Fruit fly (Drosophila melanogaster): Measurements from ENCODE around the gene CG6813.

The CG6813 gene

dm6 chr3R:11650105-11651039 is 23.9 kb upstream of the CG6813 start, which contains the start of the genes Csk and Elp1 (continued):
- TF ChIP-seq Abd-B (GFP tag; optimal IDR thresholded peaks at IDR 0.05) (peak; percentile 59), sug (tag; optimal IDR thresholded peaks at IDR 0.05) (peak; percentile 80), Chrac-16 (GFP tag; optimal IDR thresholded peaks at IDR 0.05) (peak; percentile 57), Elba2 (GFP tag; optimal IDR thresholded peaks at IDR 0.05) (peak; percentile 42), D19B (GFP tag; optimal IDR thresholded peaks at IDR 0.05) (no peak), CG18764 (GFP tag; optimal IDR thresholded peaks at IDR 0.05) (peak; percentile 38), CG12769 (tag; optimal IDR thresholded peaks at IDR 0.05) (peak; percentile 43), cad (GFP tag; optimal IDR thresholded peaks at IDR 0.05) (no peak), Rx (GFP tag; IDR thresholded peaks at IDR 0.05) (no peak), ato (GFP tag; IDR thresholded peaks at IDR 0.05; ENCODE audit: partially characterized antibody) (no peak), vvl (GFP tag; IDR thresholded peaks at IDR 0.05) (peak; percentile 61), slp2 (GFP tag; optimal IDR thresholded peaks at IDR 0.05) (no peak), bbx (GFP tag; IDR thresholded peaks at IDR 0.05; ENCODE audit: partially characterized antibody) (peak; percentile 15; the same call in 1 of the 2 replicates), CG1602 (GFP tag; optimal IDR thresholded peaks at IDR 0.05) (peak; percentile 51), chn (GFP tag; optimal IDR thresholded peaks at IDR 0.05) (peak; percentile 5), CG17568 (GFP tag; optimal IDR thresholded peaks at IDR 0.05) (no peak), CG7928 (GFP tag; optimal IDR thresholded peaks at IDR 0.05) (no peak), CG18599 (GFP tag; optimal IDR thresholded peaks at IDR 0.05) (peak; percentile 63), sr (GFP tag; IDR thresholded peaks at IDR 0.05) (peak; percentile 80), pfk (GFP tag; optimal IDR thresholded peaks at IDR 0.05) (no peak), CG14710 (tag; optimal IDR thresholded peaks at IDR 0.05) (peak; percentile 85), CG15601 (tag; optimal IDR thresholded peaks at IDR 0.05) (peak; percentile 64), CG15479 (GFP tag; optimal IDR thresholded peaks at IDR 0.05) (peak; percentile 84), CG10654 (GFP tag; optimal IDR thresholded peaks at IDR 0.05) (peak; percentile 46), dysf (GFP tag; IDR thresholded peaks at IDR 0.05) (peak; percentile 49; the same call in 2 of the 3 replicates), Nf-YC (tag; optimal IDR thresholded peaks at IDR 0.05) (peak; percentile 65), CG11456 (GFP tag; IDR thresholded peaks at IDR 0.05) (0 out of 3 replicates have a peak, but pooled peaks have one; percentile 54), CG7963 (GFP tag; IDR thresholded peaks at IDR 0.05; ENCODE audit: partially characterized antibody) (no peak), phol (tag; optimal IDR thresholded peaks at IDR 0.05) (peak; percentile 100), Dll (GFP tag; IDR thresholded peaks at IDR 0.05; ENCODE audit: partially characterized antibody) (no peak), Ada2b (GFP tag; IDR thresholded peaks at IDR 0.05) (no peak; the same call in 1 of the 2 replicates), CG12299 (tag; optimal IDR thresholded peaks at IDR 0.05) (peak; percentile 27), CG10366 (GFP tag; IDR thresholded peaks at IDR 0.05) (peak; percentile 33; the same call in 1 of the 2 replicates), Taf1 (GFP tag; IDR thresholded peaks at IDR 0.05) (no peak), pita (GFP tag; optimal IDR thresholded peaks at IDR 0.05) (no peak), HLH3B (GFP tag; IDR thresholded peaks at IDR 0.05) (peak; percentile 52), CG12236 (GFP tag; optimal IDR thresholded peaks at IDR 0.05) (no peak), CG18011 (GFP tag; optimal IDR thresholded peaks at IDR 0.05) (no peak), toy (GFP tag; IDR thresholded peaks at IDR 0.05) (no peak), trh (GFP tag; optimal IDR thresholded peaks at IDR 0.05) (no peak), Dip3 (GFP tag; optimal IDR thresholded peaks at IDR 0.05) (peak; percentile 35), Sin3A (optimal IDR thresholded peaks at IDR 0.05) (peak; percentile 82), shn (GFP tag; optimal IDR thresholded peaks at IDR 0.05) (peak; percentile 14), CG4854 (GFP tag; optimal IDR thresholded peaks at IDR 0.05) (peak; percentile 16), CkIIα-i1 (GFP tag; IDR thresholded peaks at IDR 0.05) (no peak), chinmo (GFP tag; IDR thresholded peaks at IDR 0.05; ENCODE audit: partially characterized antibody) (0 out of 4 replicates have a peak, but pooled peaks have one; percentile 30), nmo (GFP tag; optimal IDR thresholded peaks at IDR 0.05) (peak; percentile 86), CG2712 (tag; optimal IDR thresholded peaks at IDR 0.05) (peak; percentile 68)

All from whole organism, embryonic.